Worm (Caenorhabditis elegans): ENCODE results near the gene K09E9.4.

ce11 chrX:15613745-15614229 lies 16.5 kb downstream of the K09E9.4 start, which contains the start of gene K09E9.3:
- peak; percentile 1 for TF ChIP-seq lin-13 (GFP tag; optimal IDR thresholded peaks at IDR 0.05)
- no peak for TF ChIP-seq nhr-25 (tag; optimal IDR thresholded peaks at IDR 0.05)
- no peak for TF ChIP-seq elt-3 (tag; optimal IDR thresholded peaks at IDR 0.05)
- no peak for TF ChIP-seq ama-1 (optimal IDR thresholded peaks at IDR 0.05)
- TF ChIP-seq unc-62 (GFP tag; optimal IDR thresholded peaks at IDR 0.05), result no peak
- no peak for TF ChIP-seq dmd-4 (tag; optimal IDR thresholded peaks at IDR 0.05)
- TF ChIP-seq Y55F3AM.14 (GFP tag; optimal IDR thresholded peaks at IDR 0.05), result no peak
- no peak for TF ChIP-seq blmp-1 (tag; optimal IDR thresholded peaks at IDR 0.05; ENCODE audit: insufficient read depth)
- TF ChIP-seq fos-1 (tag; optimal IDR thresholded peaks at IDR 0.05), result no peak
- no peak for TF ChIP-seq skn-1 (tag; optimal IDR thresholded peaks at IDR 0.05)
- no peak for TF ChIP-seq unc-39 (tag; optimal IDR thresholded peaks at IDR 0.05)
- TF ChIP-seq nhr-12 (tag; optimal IDR thresholded peaks at IDR 0.05), result no peak
- no peak for TF ChIP-seq nhr-237 (tag; optimal IDR thresholded peaks at IDR 0.05)
